Fruit fly (Drosophila melanogaster): ENCODE data around the gene Mrp5.

The Mrp5 gene

dm6 chr3R:19824480-19824879 lies 51.0 kb downstream of the Mrp5 start:
- no peak for TF ChIP-seq CG17801 (GFP tag; optimal IDR thresholded peaks at IDR 0.05; ENCODE audit: partially characterized antibody)

dm6 chr3R:19822138-19822537 lies 53.3 kb downstream of the Mrp5 start:
- TF ChIP-seq CG17801 (GFP tag; optimal IDR thresholded peaks at IDR 0.05; ENCODE audit: partially characterized antibody), result no peak

- no peak for TF ChIP-seq CG17801 (GFP tag; optimal IDR thresholded peaks at IDR 0.05; ENCODE audit: partially characterized antibody)
These were observed 54.5 kb downstream of the Mrp5 start for dm6 chr3R:19820994-19821393.

- no peak for TF ChIP-seq CG17801 (GFP tag; optimal IDR thresholded peaks at IDR 0.05; ENCODE audit: partially characterized antibody)
These were observed 58.7 kb downstream of the Mrp5 start for dm6 chr3R:19816758-19817157.

Data from ovary, adult (tissue).